Worm (Caenorhabditis elegans) whole organism, L4 larva: ENCODE results near the gene T27A8.7.

Source experiments
- dpl-1 ChIP-seq: fragments of 150-350 bp; optimal IDR thresholded peaks from 2 replicates; lab custom pipeline; 2014; ENCODE audit warnings: missing biosample characterization, missing genetic modification reagents, missing genetic modification characterization
- nhr-76 ChIP-seq: fragments of 150-350 bp; optimal IDR thresholded peaks from 2 replicates; lab custom pipeline; 2014; ENCODE audit warnings: missing biosample characterization, missing genetic modification characterization
- zag-1 ChIP-seq: fragments of 150-350 bp; optimal IDR thresholded peaks from 2 replicates; lab custom pipeline; 2014; ENCODE audit warnings: missing biosample characterization, missing genetic modification characterization

ce11 chrX:16087842-16088241 lies 32.5 kb downstream of the T27A8.7 start:
- no peak for TF ChIP-seq nhr-76 (tag; lab: Kevin White, UChicago)
- TF ChIP-seq dpl-1 (GFP tag; lab: Kevin White, UChicago) = no peak
- no peak for TF ChIP-seq zag-1 (tag; lab: Kevin White, UChicago)
